Worm (Caenorhabditis elegans) whole organism, young adult: ENCODE results near the gene B0454.6.
A peak's percentile ranks its signal among the peaks of the same experiment; 100 is the strongest.

Experiments used
- B0336.3 ChIP-seq: fragments of 200-800 bp; sonication (Bioruptor generic); IDR thresholded peaks from 2 replicates; pipeline ENCODE4 v1.3.6; 2022; ENCODE audit warnings: missing genetic modification characterization, missing compliant biosample characterization
- F33H1.4 ChIP-seq: fragments of 200-800 bp; sonication (Bioruptor generic); IDR thresholded peaks from 2 replicates; pipeline ENCODE4 v1.3.6; 2022; ENCODE audit warnings: missing genetic modification reagents, missing genetic modification characterization, missing compliant biosample characterization
- F39B2.1 ChIP-seq: fragments of 200-800 bp; sonication (Bioruptor generic); IDR thresholded peaks from 2 replicates; pipeline ENCODE4 v1.3.6; 2022; ENCODE audit warnings: missing genetic modification reagents, missing genetic modification characterization, missing compliant biosample characterization
- attf-6 ChIP-seq: fragments of 200-800 bp; sonication (Bioruptor generic); IDR thresholded peaks from 2 replicates; pipeline ENCODE4 v1.3.6; 2022; ENCODE audit warnings: missing genetic modification reagents, missing genetic modification characterization, missing compliant biosample characterization
- dox-1 ChIP-seq: fragments of 200-800 bp; sonication (Bioruptor generic); IDR thresholded peaks from 2 replicates; pipeline ENCODE4 v1.3.6; 2022; ENCODE audit warnings: missing genetic modification reagents, missing genetic modification characterization, missing compliant biosample characterization
- him-1 ChIP-seq: sonication (generic microtip); optimal IDR thresholded peaks from 2 replicates; lab custom pipeline; 2016; ENCODE audit warnings: missing genotype, missing genetic modification reagents, missing genetic modification characterization, missing compliant biosample characterization
- hmg-1.2 ChIP-seq: fragments of 200-800 bp; sonication (Bioruptor generic); IDR thresholded peaks from 2 replicates; pipeline ENCODE4 v1.3.6; 2022; ENCODE audit warnings: missing genetic modification reagents, missing genetic modification characterization, missing compliant biosample characterization
- lin-40 ChIP-seq: sonication (generic microtip); optimal IDR thresholded peaks from 2 replicates; lab custom pipeline; 2016; ENCODE audit warnings: missing genetic modification characterization, mild to moderate bottlenecking, missing compliant biosample characterization, missing genotype, missing genetic modification reagents
- lir-1 ChIP-seq: fragments of 200-800 bp; sonication (Bioruptor generic); conservative IDR thresholded peaks from 2 replicates; pipeline ENCODE4 v1.3.6; 2022; ENCODE audit warnings: missing genetic modification reagents, missing genetic modification characterization, missing compliant biosample characterization
- madf-3 ChIP-seq: fragments of 200-800 bp; sonication (Bioruptor generic); IDR thresholded peaks from 2 replicates; pipeline ENCODE4 v1.3.6; 2022; ENCODE audit warnings: missing genetic modification reagents, missing genetic modification characterization, missing compliant biosample characterization
- mel-28 ChIP-seq: sonication (generic microtip); optimal IDR thresholded peaks from 2 replicates; lab custom pipeline; 2016; ENCODE audit warnings: borderline replicate concordance, mild to moderate bottlenecking, missing genetic modification characterization, missing compliant biosample characterization
- nhr-80 ChIP-seq: sonication (generic microtip); optimal IDR thresholded peaks from 2 replicates; lab custom pipeline; 2016; ENCODE audit warnings: missing genetic modification characterization, missing compliant biosample characterization
- pbrm-1 ChIP-seq: fragments of 200-800 bp; sonication (Bioruptor generic); IDR thresholded peaks from 2 replicates; pipeline ENCODE4 v1.3.6; 2022; ENCODE audit warnings: missing genetic modification reagents, missing genetic modification characterization, missing compliant biosample characterization
- ztf-28 ChIP-seq: fragments of 200-800 bp; sonication (Bioruptor generic); IDR thresholded peaks from 2 replicates; pipeline ENCODE4 v1.3.6; 2022; ENCODE audit warnings: missing genetic modification reagents, missing genetic modification characterization, missing compliant biosample characterization

DNA sequence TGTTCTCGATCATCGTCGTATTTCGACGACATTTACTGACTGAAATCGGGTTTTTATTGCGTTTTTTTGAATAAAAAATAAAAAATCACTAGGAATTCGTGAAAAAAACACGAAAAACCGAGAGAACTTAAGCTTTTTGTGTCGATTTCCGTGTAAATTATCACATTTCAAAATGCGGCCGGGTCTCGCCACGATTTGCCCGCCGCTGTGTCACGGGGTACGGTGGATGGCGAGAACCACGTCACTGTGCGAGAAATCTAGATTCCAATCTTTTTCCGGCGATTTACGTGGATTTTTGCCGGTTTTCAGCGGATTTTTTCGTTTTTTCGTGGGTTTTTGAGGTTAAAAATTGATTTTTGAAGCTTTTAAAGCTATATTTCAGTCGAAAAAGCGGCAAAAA lies 44.3 kb downstream of the B0454.6 start, which contains the start of gene Y25C1A.8:
- TF ChIP-seq lir-1 (GFP tag; lab: Robert Waterston, UW) (no peak; the same call in 1 of the 2 replicates), lin-40 (tag; lab: Kevin White, UChicago) (peak; percentile 94), dox-1 (no peak; the same call in 1 of the 2 replicates), B0336.3 (GFP tag; lab: Robert Waterston, UW) (peak; percentile 96), hmg-1.2 (peak; percentile 75), F33H1.4 (GFP tag; lab: Robert Waterston, UW) (peak; percentile 100), madf-3 (GFP tag; lab: Robert Waterston, UW) (no peak), ztf-28 (GFP tag; lab: Robert Waterston, UW) (peak; percentile 56; the same call in 1 of the 2 replicates), him-1 (tag; lab: Kevin White, UChicago) (peak; percentile 30), mel-28 (tag; lab: Kevin White, UChicago) (peak; percentile 58), pbrm-1 (peak; percentile 96), nhr-80 (tag; lab: Kevin White, UChicago) (peak; percentile 41), attf-6 (GFP tag; lab: Robert Waterston, UW) (no peak), F39B2.1 (no peak)
